Worm (Caenorhabditis elegans) whole organism, L4/young adult: ENCODE data around the gene tbc-13.

Source experiments
- W03F9.2 ChIP-seq: fragments of 150-350 bp; optimal IDR thresholded peaks from 2 replicates; lab custom pipeline; 2014; ENCODE audit warnings: missing biosample characterization, missing genetic modification characterization
- dao-5 ChIP-seq: sonication (generic microtip); optimal IDR thresholded peaks from 2 replicates; lab custom pipeline; 2016; ENCODE audit warnings: missing genotype, missing genetic modification characterization, moderate library complexity, missing compliant biosample characterization
- him-1 ChIP-seq: sonication (generic microtip); optimal IDR thresholded peaks from 2 replicates; lab custom pipeline; 2016; ENCODE audit warnings: missing genotype, missing genetic modification reagents, missing genetic modification characterization, missing compliant biosample characterization

ce11 chrX:12476412-12476811 lies 8.4 kb upstream of the tbc-13 start:
- no peak for TF ChIP-seq him-1 (tag; lab: Kevin White, UChicago)
- no peak for TF ChIP-seq W03F9.2
- TF ChIP-seq dao-5 (tag; lab: Kevin White, UChicago), result no peak
